Worm (Caenorhabditis elegans): Measurements from ENCODE around the gene ZK177.2.

ZK177.2 gene

DNA sequence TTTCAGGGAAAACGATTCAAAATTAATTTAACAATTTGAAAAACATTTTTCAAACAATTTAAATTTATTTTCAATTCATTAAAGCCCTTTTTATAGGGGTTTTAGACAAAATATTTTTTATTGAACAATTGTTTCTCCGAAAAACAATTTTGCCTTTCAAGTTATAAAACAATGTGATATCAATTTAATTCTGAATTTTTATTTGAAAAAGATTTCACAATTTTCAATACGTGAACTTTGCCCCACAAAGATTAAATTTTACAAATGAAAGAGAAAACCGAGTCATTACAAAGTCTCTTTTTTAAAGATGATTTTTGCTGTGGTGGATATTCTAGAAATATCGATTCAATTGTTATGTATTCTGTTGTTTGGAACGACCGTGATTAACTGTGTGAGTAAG, at the start of gene ZK177.2:
TSS of gene ZK177.2 (plus strand) at position 301 of the 400 bp plus-strand sequence.
- TF ChIP-seq fos-1 (tag; optimal IDR thresholded peaks at IDR 0.05): no peak
- no peak for TF ChIP-seq ceh-82 (tag; optimal IDR thresholded peaks at IDR 0.05)
- TF ChIP-seq elt-1 (tag; optimal IDR thresholded peaks at IDR 0.05): no peak
- no peak for TF ChIP-seq nhr-21 (tag; optimal IDR thresholded peaks at IDR 0.05)
- TF ChIP-seq dmd-4 (tag; optimal IDR thresholded peaks at IDR 0.05): no peak
- no peak for TF ChIP-seq C34F6.9 (tag; optimal IDR thresholded peaks at IDR 0.05)
- TF ChIP-seq blmp-1 (tag; optimal IDR thresholded peaks at IDR 0.05; ENCODE audit: insufficient read depth): no peak
- no peak for TF ChIP-seq ztf-11 (tag; optimal IDR thresholded peaks at IDR 0.05)
- no peak for TF ChIP-seq nhr-11 (tag; optimal IDR thresholded peaks at IDR 0.05)
- no peak for TF ChIP-seq aly-2 (tag; optimal IDR thresholded peaks at IDR 0.05)
- TF ChIP-seq sma-9 (GFP tag; optimal IDR thresholded peaks at IDR 0.05): no peak
- no peak for TF ChIP-seq sma-9 (tag; optimal IDR thresholded peaks at IDR 0.05)
- no peak for TF ChIP-seq nhr-25 (tag; optimal IDR thresholded peaks at IDR 0.05)
- no peak for TF ChIP-seq skn-1 (tag; optimal IDR thresholded peaks at IDR 0.05)
- no peak for TF ChIP-seq lin-13 (GFP tag; optimal IDR thresholded peaks at IDR 0.05)
- TF ChIP-seq nhr-6 (tag; optimal IDR thresholded peaks at IDR 0.05): no peak
- TF ChIP-seq unc-39 (tag; optimal IDR thresholded peaks at IDR 0.05): no peak
- no peak for TF ChIP-seq ama-1 (optimal IDR thresholded peaks at IDR 0.05)
- no peak for TF ChIP-seq zag-1 (tag; optimal IDR thresholded peaks at IDR 0.05)
- TF ChIP-seq nhr-129 (tag; optimal IDR thresholded peaks at IDR 0.05): no peak
- TF ChIP-seq lin-39 (tag; optimal IDR thresholded peaks at IDR 0.05): no peak

ce11 chrII:5473946-5474423, 45.0 kb upstream of the ZK177.2 start, which contains the start of gene mrps-16:
Gene mrps-16 (plus strand): TSS chrII:5474373.
- peak; percentile 72 for TF ChIP-seq unc-55 (GFP tag; optimal IDR thresholded peaks at IDR 0.05)
- peak; percentile 39 for TF ChIP-seq lin-13 (GFP tag; optimal IDR thresholded peaks at IDR 0.05)
- peak; percentile 41 for TF ChIP-seq nhr-21 (tag; optimal IDR thresholded peaks at IDR 0.05)
- no peak for TF ChIP-seq lin-39 (tag; optimal IDR thresholded peaks at IDR 0.05)
- TF ChIP-seq elt-1 (tag; optimal IDR thresholded peaks at IDR 0.05): no peak
- peak; percentile 70 for TF ChIP-seq sma-3 (GFP tag; optimal IDR thresholded peaks at IDR 0.05)
- peak; percentile 64 for TF ChIP-seq C34F6.9 (tag; optimal IDR thresholded peaks at IDR 0.05)
- TF ChIP-seq nhr-129 (tag; optimal IDR thresholded peaks at IDR 0.05): peak; percentile 53
- TF ChIP-seq mbf-1 (tag; optimal IDR thresholded peaks at IDR 0.05): no peak
- TF ChIP-seq ama-1 (optimal IDR thresholded peaks at IDR 0.05): peak; percentile 3
- no peak for TF ChIP-seq nhr-25 (tag; optimal IDR thresholded peaks at IDR 0.05)
- no peak for TF ChIP-seq ztf-11 (tag; optimal IDR thresholded peaks at IDR 0.05)
- TF ChIP-seq lsy-2 (tag; optimal IDR thresholded peaks at IDR 0.05): peak; percentile 62 to 88
- no peak for TF ChIP-seq ceh-16 (tag; optimal IDR thresholded peaks at IDR 0.05)
- peak; percentile 75 for TF ChIP-seq sma-9 (GFP tag; optimal IDR thresholded peaks at IDR 0.05)
- TF ChIP-seq sma-9 (tag; optimal IDR thresholded peaks at IDR 0.05): no peak
- TF ChIP-seq mdl-1 (tag; optimal IDR thresholded peaks at IDR 0.05): no peak
- no peak for TF ChIP-seq ZK546.5 (tag; optimal IDR thresholded peaks at IDR 0.05)
- TF ChIP-seq sem-4 (tag; optimal IDR thresholded peaks at IDR 0.05): no peak
- peak; percentile 34 for TF ChIP-seq crh-2 (tag; optimal IDR thresholded peaks at IDR 0.05)
- TF ChIP-seq gmeb-1 (tag; optimal IDR thresholded peaks at IDR 0.05): peak; percentile 96
- TF ChIP-seq mab-5 (tag; optimal IDR thresholded peaks at IDR 0.05): peak; percentile 41
- peak; percentile 8 for TF ChIP-seq nhr-6 (tag; optimal IDR thresholded peaks at IDR 0.05)
- TF ChIP-seq dmd-4 (tag; optimal IDR thresholded peaks at IDR 0.05): no peak
- peak; percentile 65 for TF ChIP-seq snpc-4 (tag; optimal IDR thresholded peaks at IDR 0.05)
- TF ChIP-seq fos-1 (tag; optimal IDR thresholded peaks at IDR 0.05): peak; percentile 26
- peak; percentile 41 for TF ChIP-seq F13H6.1 (tag; optimal IDR thresholded peaks at IDR 0.05)
- no peak for TF ChIP-seq peb-1 (tag; optimal IDR thresholded peaks at IDR 0.05)

DNA sequence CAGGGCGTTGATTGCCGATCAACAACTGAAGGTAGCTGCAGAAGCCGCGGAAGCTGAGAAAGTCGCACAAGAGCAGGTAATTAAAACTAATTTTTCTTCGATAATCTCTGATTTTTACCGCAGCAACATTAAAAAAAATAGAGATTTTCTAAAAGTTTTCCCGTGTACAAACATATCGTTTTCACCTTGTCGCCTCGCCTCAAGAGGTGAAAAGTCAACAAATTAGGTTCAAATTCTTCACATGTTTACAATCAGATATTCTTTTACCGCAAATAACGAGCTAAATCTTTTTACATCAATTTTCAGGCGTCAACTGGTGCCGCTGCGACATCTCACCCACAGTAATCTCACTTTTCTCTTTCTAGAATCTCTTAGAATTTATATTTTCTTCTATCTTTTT, 44.1 kb upstream of the ZK177.2 start, which contains the start of gene ilcr-2:
TSS of gene ilcr-2 (plus strand) at position 301 of the 400 bp plus-strand sequence.
- no peak for TF ChIP-seq lin-39 (tag; optimal IDR thresholded peaks at IDR 0.05)
- TF ChIP-seq ztf-1 (GFP tag; conservative IDR thresholded peaks at IDR 0.05): no peak
- no peak for TF ChIP-seq alr-1 (tag; optimal IDR thresholded peaks at IDR 0.05)
- TF ChIP-seq mdl-1 (tag; optimal IDR thresholded peaks at IDR 0.05): no peak
- TF ChIP-seq unc-62 (GFP tag; optimal IDR thresholded peaks at IDR 0.05): no peak
- TF ChIP-seq nhr-237 (tag; optimal IDR thresholded peaks at IDR 0.05): no peak
- TF ChIP-seq mbf-1 (tag; optimal IDR thresholded peaks at IDR 0.05): no peak
- TF ChIP-seq egl-27 (tag; optimal IDR thresholded peaks at IDR 0.05): no peak
- no peak for TF ChIP-seq unc-39 (tag; optimal IDR thresholded peaks at IDR 0.05)

All from whole organism, L2 larva.